Worm (Caenorhabditis elegans): Measurements from ENCODE around the gene F17E9.15.
A peak's percentile ranks its signal among the peaks of the same experiment; 100 is the strongest.

Gene F17E9.15

ce11 chrIV:8302648-8303161 lies 44.5 kb upstream of the F17E9.15 start:
- peak; percentile 64 for TF ChIP-seq grh-1 (GFP tag; IDR thresholded peaks at IDR 0.05)
- peak; percentile 30 for TF ChIP-seq lin-14 (GFP tag; optimal IDR thresholded peaks at IDR 0.05)
- TF ChIP-seq hlh-17 (GFP tag; optimal IDR thresholded peaks at IDR 0.05; ENCODE audit: borderline replicate concordance): no peak
- no peak for TF ChIP-seq jun-1 (tag; optimal IDR thresholded peaks at IDR 0.05)
- TF ChIP-seq nhr-237 (tag; optimal IDR thresholded peaks at IDR 0.05): no peak
- TF ChIP-seq nhr-85 (tag): peak; percentile 90
- TF ChIP-seq blmp-1 (tag; optimal IDR thresholded peaks at IDR 0.05): peak; percentile 70
- no peak for TF ChIP-seq nhr-77 (tag; optimal IDR thresholded peaks at IDR 0.05)
- TF ChIP-seq nhr-28 (tag; optimal IDR thresholded peaks at IDR 0.05): no peak
- TF ChIP-seq lin-39 (tag; optimal IDR thresholded peaks at IDR 0.05): no peak
- no peak for TF ChIP-seq lir-3 (tag; optimal IDR thresholded peaks at IDR 0.05; ENCODE audit: poor library complexity)
- TF ChIP-seq rnt-1 (tag; optimal IDR thresholded peaks at IDR 0.05): no peak
- no peak for TF ChIP-seq elt-2 (tag; optimal IDR thresholded peaks at IDR 0.05)
- TF ChIP-seq elt-3 (tag; optimal IDR thresholded peaks at IDR 0.05): peak in 4 of 6 experiments; percentile 1 to 18 (median 16)
- TF ChIP-seq snu-23 (GFP tag; optimal IDR thresholded peaks at IDR 0.05): peak; percentile 18
- TF ChIP-seq egl-13 (tag; optimal IDR thresholded peaks at IDR 0.05): no peak
- TF ChIP-seq nhr-11 (tag; optimal IDR thresholded peaks at IDR 0.05): no peak
- TF ChIP-seq sox-4 (tag; optimal IDR thresholded peaks at IDR 0.05): no peak
- no peak for TF ChIP-seq unc-62 (GFP tag; optimal IDR thresholded peaks at IDR 0.05)

ce11 chrIV:8303668-8304067 lies 43.5 kb upstream of the F17E9.15 start, which contains the start of gene vha-5:
Gene vha-5 (plus strand): TSS chrIV:8303968.
- TF ChIP-seq tlp-1 (tag; optimal IDR thresholded peaks at IDR 0.05) (no peak), lsy-2 (tag; optimal IDR thresholded peaks at IDR 0.05) (no peak), nhr-28 (tag; optimal IDR thresholded peaks at IDR 0.05) (no peak), ceh-90 (tag; optimal IDR thresholded peaks at IDR 0.05) (no peak), mab-9 (GFP tag; IDR thresholded peaks at IDR 0.05) (no peak), nhr-90 (tag; optimal IDR thresholded peaks at IDR 0.05; ENCODE audit: poor library complexity) (no peak), zag-1 (tag; optimal IDR thresholded peaks at IDR 0.05) (no peak), ceh-63 (GFP tag; optimal IDR thresholded peaks at IDR 0.05) (no peak), aha-1 (tag; optimal IDR thresholded peaks at IDR 0.05) (no peak), fkh-8 (tag; optimal IDR thresholded peaks at IDR 0.05) (no peak), unc-130 (tag; optimal IDR thresholded peaks at IDR 0.05) (no peak), C16A3.4 (tag; optimal IDR thresholded peaks at IDR 0.05) (no peak)

- TF ChIP-seq ceh-82 (tag; optimal IDR thresholded peaks at IDR 0.05) (no peak), fkh-4 (tag; optimal IDR thresholded peaks at IDR 0.05; ENCODE audit: borderline replicate concordance) (no peak), nhr-77 (tag; optimal IDR thresholded peaks at IDR 0.05) (no peak), tlp-1 (tag; optimal IDR thresholded peaks at IDR 0.05) (no peak), efl-1 (optimal IDR thresholded peaks at IDR 0.05) (no peak), efl-1 (GFP tag; optimal IDR thresholded peaks at IDR 0.05 in 1 of 2) (peak in 1 of 2 experiments; percentile 64)
These were observed 39.8 kb upstream of the F17E9.15 start for ce11 chrIV:8307408-8307807.

- TF ChIP-seq lin-35 (GFP tag; optimal IDR thresholded peaks at IDR 0.05): no peak
- no peak for TF ChIP-seq dsc-1 (tag; optimal IDR thresholded peaks at IDR 0.05)
- no peak for TF ChIP-seq efl-1 (optimal IDR thresholded peaks at IDR 0.05)
- TF ChIP-seq efl-1 (GFP tag; optimal IDR thresholded peaks at IDR 0.05 in 1 of 2): peak in 1 of 2 experiments; percentile 56
These were observed 35.1 kb upstream of the F17E9.15 start for ce11 chrIV:8312105-8312504.

- TF ChIP-seq ama-1 (optimal IDR thresholded peaks at IDR 0.05) (no peak), blmp-1 (tag; optimal IDR thresholded peaks at IDR 0.05) (peak; percentile 84)
These were observed 34.4 kb upstream of the F17E9.15 start, which contains the start of gene F35H10.10 for ce11 chrIV:8312846-8313245. Gene F35H10.10 (minus strand): TSS chrIV:8312946.

All from whole organism, L1 larva.